Worm (Caenorhabditis elegans) whole organism, L4 larva: ENCODE results near the gene ZK688.1.

ENCODE experiments used
- Y105C5A.15 ChIP-seq: fragments of 200-800 bp; sonication (Bioruptor generic); IDR thresholded peaks from 2 replicates; pipeline ENCODE4 v1.3.6; 2022; ENCODE audit warnings: missing genetic modification characterization, missing compliant biosample characterization
- egl-27 ChIP-seq: sonication (generic microtip); optimal IDR thresholded peaks from 3 replicates; lab custom pipeline; 2017; ENCODE audit warnings: missing biosample characterization, missing genetic modification reagents, missing genetic modification characterization
- nhr-10 ChIP-seq: fragments of 150-350 bp; optimal IDR thresholded peaks from 2 replicates; lab custom pipeline; 2014; ENCODE audit warnings: missing biosample characterization, missing genetic modification characterization
- zag-1 ChIP-seq: fragments of 150-350 bp; optimal IDR thresholded peaks from 2 replicates; lab custom pipeline; 2014; ENCODE audit warnings: missing biosample characterization, missing genetic modification characterization

DNA sequence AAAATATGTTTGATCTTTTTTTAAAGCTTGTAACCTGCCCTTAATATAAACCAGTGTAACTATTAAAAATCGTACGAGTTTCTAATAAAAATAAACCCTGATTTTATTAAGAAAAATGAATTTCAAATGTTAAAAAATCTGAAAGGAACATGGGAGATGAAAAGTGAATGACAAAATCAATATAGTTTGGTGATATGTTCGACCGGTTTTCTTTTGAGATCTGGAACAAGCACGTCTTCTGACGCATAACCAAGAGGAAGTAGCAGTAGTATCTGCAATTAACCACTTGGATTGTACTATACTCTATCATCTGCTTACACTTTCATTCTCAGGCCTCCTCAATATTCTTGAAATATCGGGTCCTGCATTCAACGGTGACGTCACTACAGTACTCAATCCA, 32.3 kb upstream of the ZK688.1 start:
- no peak for TF ChIP-seq Y105C5A.15 (GFP tag; lab: Robert Waterston, UW)
- TF ChIP-seq zag-1 (tag; lab: Kevin White, UChicago): no peak
- TF ChIP-seq nhr-10 (tag; lab: Kevin White, UChicago): no peak
- TF ChIP-seq egl-27: no peak
